Fruit fly (Drosophila melanogaster) whole organism, adult: ENCODE results near the gene CG8907.

Source experiments
- CG33017 ChIP-seq: fragments of 200-800 bp; sonication (Bioruptor generic); optimal IDR thresholded peaks from 2 replicates; lab custom pipeline; 2018; ENCODE audit warnings: missing biosample characterization, mild to moderate bottlenecking, missing genetic modification characterization, moderate library complexity
- Mnt ChIP-seq: fragments of 200-800 bp; sonication (Bioruptor generic); optimal IDR thresholded peaks from 2 replicates; lab custom pipeline; 2016; ENCODE audit warnings: missing biosample characterization, mild to moderate bottlenecking, missing genetic modification characterization

DNA sequence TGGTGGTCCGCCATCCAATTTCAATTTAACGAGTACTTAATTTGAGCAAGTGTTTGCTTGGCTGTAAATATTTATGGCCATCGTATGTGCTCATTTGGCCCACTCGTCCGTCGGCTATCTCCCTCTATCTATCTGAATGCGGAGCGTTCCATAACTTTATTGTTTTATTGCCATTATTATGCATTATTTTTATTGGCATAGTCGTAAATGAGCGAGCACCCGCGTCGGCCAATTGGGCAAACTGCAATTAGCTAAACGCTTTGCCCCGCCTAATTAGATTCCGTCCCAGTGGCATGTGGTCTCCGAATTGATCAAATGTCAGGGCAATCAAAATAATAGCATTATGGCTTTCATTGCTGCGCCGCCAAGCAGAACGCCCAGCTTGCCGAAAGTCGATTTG is 45.8 kb upstream of the CG8907 start:
- TF ChIP-seq Mnt (GFP tag; lab: Kevin White, UChicago) = no peak
- no peak for TF ChIP-seq CG33017 (tag; lab: Kevin White, UChicago)
